Worm (Caenorhabditis elegans) whole organism, L4 larva: ENCODE results near the gene nhr-100.
A peak's percentile ranks its signal among the peaks of the same experiment; 100 is the strongest.

Source experiments
- D1046.2 ChIP-seq: fragments of 200-800 bp; sonication (Bioruptor generic); IDR thresholded peaks from 2 replicates; pipeline ENCODE4 v1.3.6; 2022; ENCODE audit warnings: missing genetic modification characterization, missing compliant biosample characterization
- F37D6.2 ChIP-seq: sonication (generic microtip); optimal IDR thresholded peaks from 2 replicates; lab custom pipeline; 2016; ENCODE audit warnings: mild to moderate bottlenecking, missing genetic modification characterization, missing compliant biosample characterization
- F44E2.7 ChIP-seq: fragments of 200-800 bp; sonication (Bioruptor generic); IDR thresholded peaks from 2 replicates; pipeline ENCODE4 v2.1.2; 2022; ENCODE audit warnings: missing genetic modification characterization, missing compliant biosample characterization
- T26A8.4 ChIP-seq: fragments of 200-800 bp; sonication (Bioruptor generic); IDR thresholded peaks from 2 replicates; pipeline ENCODE4 v1.3.6; 2022; ENCODE audit warnings: missing genetic modification characterization, missing compliant biosample characterization
- aha-1 ChIP-seq: fragments of 150-350 bp; peaks from one replicate; lab custom pipeline; 2014; ENCODE audit warnings: missing biosample characterization, missing genetic modification characterization
- aly-2 ChIP-seq: sonication (generic microtip); optimal IDR thresholded peaks from 2 replicates; lab custom pipeline; 2018; ENCODE audit warnings: missing biosample characterization, missing genetic modification characterization
- ceh-32 ChIP-seq: sonication (generic microtip); optimal IDR thresholded peaks from 2 replicates; lab custom pipeline; 2016; ENCODE audit warnings: mild to moderate bottlenecking, missing genetic modification characterization, missing compliant biosample characterization; ENCODE audit not compliant: poor library complexity
- daf-16 ChIP-seq, 3 experiments: sonication (generic microtip); optimal IDR thresholded peaks; 2 replicates each; lab custom pipeline; 2016 to 2017; ENCODE audit warnings: missing genetic modification characterization in 3 of 3, missing genetic modification reagents in 3 of 3, mild to moderate bottlenecking in 2 of 3, missing compliant biosample characterization in 2 of 3, missing biosample characterization in 1 of 3, moderate library complexity in 1 of 3
- dmd-6 ChIP-seq: fragments of 200-800 bp; sonication (Bioruptor generic); IDR thresholded peaks from 2 replicates; pipeline ENCODE4 v1.3.6; 2022; ENCODE audit warnings: missing genetic modification reagents, missing genetic modification characterization, missing compliant biosample characterization
- duxl-1 ChIP-seq: sonication (generic microtip); optimal IDR thresholded peaks from 2 replicates; lab custom pipeline; 2016; ENCODE audit warnings: mild to moderate bottlenecking, missing genetic modification characterization, moderate library complexity, missing compliant biosample characterization; ENCODE audit not compliant: poor library complexity
- dve-1 ChIP-seq: sonication (generic microtip); optimal IDR thresholded peaks from 2 replicates; lab custom pipeline; 2017; ENCODE audit warnings: antibody characterized with exemption, mild to moderate bottlenecking, missing genetic modification characterization, missing compliant biosample characterization; ENCODE audit not compliant: insufficient read depth
- fkh-10 ChIP-seq: fragments of 150-350 bp; optimal IDR thresholded peaks from 2 replicates; lab custom pipeline; 2014; ENCODE audit warnings: missing biosample characterization, missing genetic modification reagents, missing genetic modification characterization
- fos-1 ChIP-seq: fragments of 150-350 bp; optimal IDR thresholded peaks from 2 replicates; lab custom pipeline; 2014; ENCODE audit warnings: missing biosample characterization, missing genetic modification characterization
- hlh-11 ChIP-seq: fragments of 200-800 bp; sonication (Bioruptor generic); optimal IDR thresholded peaks from 2 replicates; lab custom pipeline; 2018; ENCODE audit warnings: mild to moderate bottlenecking, missing genetic modification characterization, missing compliant biosample characterization
- hlh-30 ChIP-seq: sonication (generic microtip); optimal IDR thresholded peaks from 2 replicates; lab custom pipeline; 2017; ENCODE audit warnings: antibody characterized with exemption, mild to moderate bottlenecking, missing genetic modification characterization, missing compliant biosample characterization; ENCODE audit not compliant: insufficient read depth
- lin-13 ChIP-seq: fragments of 150-350 bp; optimal IDR thresholded peaks from 2 replicates; lab custom pipeline; 2014; ENCODE audit warnings: missing biosample characterization, missing genetic modification reagents, missing genetic modification characterization
- lin-15B ChIP-seq: fragments of 150-350 bp; sonication (generic microtip); optimal IDR thresholded peaks from 3 replicates; lab custom pipeline; 2014; ENCODE audit warnings: missing biosample characterization, missing genetic modification characterization
- lin-38 ChIP-seq: fragments of 200-800 bp; sonication (Bioruptor generic); IDR thresholded peaks from 2 replicates; pipeline ENCODE4 v1.3.6; 2022; ENCODE audit warnings: missing genetic modification reagents, missing genetic modification characterization, missing compliant biosample characterization
- lsy-2 ChIP-seq, 2 experiments: fragments of 150-350 bp in 1 of 2; sonication (generic microtip) in 1 of 2; optimal IDR thresholded peaks; 2 replicates each; lab custom pipeline; 2014 to 2017; ENCODE audit warnings: missing biosample characterization in 2 of 2, missing genetic modification characterization in 2 of 2
- madf-5 ChIP-seq, 2 experiments: fragments of 200-800 bp; sonication (Bioruptor generic); IDR thresholded peaks; 2 replicates each; pipeline ENCODE4 v1.3.6; 2022; ENCODE audit warnings: missing compliant biosample characterization in 2 of 2, missing genetic modification characterization in 2 of 2
- mdl-1 ChIP-seq, 2 experiments: fragments of 150-350 bp in 1 of 2; sonication (generic microtip) in 1 of 2; optimal IDR thresholded peaks; 2 replicates each; lab custom pipeline; 2014 to 2017; ENCODE audit warnings: missing biosample characterization in 2 of 2, missing genetic modification characterization in 2 of 2
- mep-1 ChIP-seq: fragments of 150-350 bp; sonication (generic microtip); optimal IDR thresholded peaks from 3 replicates; lab custom pipeline; 2014; ENCODE audit warnings: missing biosample characterization, missing genetic modification characterization
- nhr-11 ChIP-seq: fragments of 150-350 bp; optimal IDR thresholded peaks from 2 replicates; lab custom pipeline; 2014; ENCODE audit warnings: missing biosample characterization, missing genetic modification characterization
- nhr-28 ChIP-seq: fragments of 150-350 bp; optimal IDR thresholded peaks from 2 replicates; lab custom pipeline; 2014; ENCODE audit warnings: missing biosample characterization, missing genetic modification characterization
- nhr-77 ChIP-seq: fragments of 150-350 bp; optimal IDR thresholded peaks from 2 replicates; lab custom pipeline; 2014; ENCODE audit warnings: missing biosample characterization, missing genetic modification characterization
- pha-4 ChIP-seq, 2 experiments: fragments of 150-350 bp in 1 of 2; fragments of 200-800 bp in 1 of 2; sonication (Bioruptor generic) in 1 of 2; IDR thresholded peaks in 1 of 2; optimal IDR thresholded peaks in 1 of 2; 2 replicates each; pipeline versions ENCODE4 v1.3.6 to Lab custom; 2014 to 2022; ENCODE audit warnings: missing genetic modification characterization in 2 of 2, missing genetic modification reagents in 2 of 2, missing biosample characterization in 1 of 2, missing compliant biosample characterization in 1 of 2
- php-3 ChIP-seq: fragments of 200-800 bp; sonication (Bioruptor generic); IDR thresholded peaks from 2 replicates; pipeline ENCODE4 v1.3.6; 2022; ENCODE audit warnings: missing genetic modification reagents, missing genetic modification characterization, missing compliant biosample characterization
- pqm-1 ChIP-seq: sonication (generic microtip); optimal IDR thresholded peaks from 2 replicates; lab custom pipeline; 2017; ENCODE audit warnings: missing biosample characterization, missing genetic modification characterization
- set-16 ChIP-seq: fragments of 200-800 bp; sonication (Bioruptor generic); IDR thresholded peaks from 2 replicates; pipeline ENCODE4 v1.3.6; 2022; ENCODE audit warnings: missing genetic modification reagents, missing genetic modification characterization, missing compliant biosample characterization
- spr-1 ChIP-seq: sonication (generic microtip); optimal IDR thresholded peaks from 2 replicates; lab custom pipeline; 2016; ENCODE audit warnings: mild to moderate bottlenecking, missing genetic modification characterization, missing compliant biosample characterization
- tra-1 ChIP-seq: fragments of 200-800 bp; sonication (Bioruptor generic); IDR thresholded peaks from 2 replicates; pipeline ENCODE4 v1.3.6; 2022; ENCODE audit warnings: missing genetic modification reagents, missing genetic modification characterization, missing compliant biosample characterization
- unc-62 ChIP-seq, 3 experiments: fragments of 150-350 bp in 1 of 3; sonication (generic microtip); optimal IDR thresholded peaks in 2 of 3; peaks in 1 of 3; 1 replicate in 1 of 3; 2 replicates in 2 of 3; lab custom pipeline; 2014 to 2017; ENCODE audit warnings: missing biosample characterization in 3 of 3, missing genetic modification characterization in 3 of 3, missing genetic modification reagents in 3 of 3, missing genotype in 1 of 3
- vab-7 ChIP-seq: fragments of 200-800 bp; sonication (Bioruptor generic); IDR thresholded peaks from 2 replicates; pipeline ENCODE4 v1.3.6; 2022; ENCODE audit warnings: missing genetic modification reagents, missing genetic modification characterization, missing compliant biosample characterization
- zfp-2 ChIP-seq: sonication (generic microtip); optimal IDR thresholded peaks from 2 replicates; lab custom pipeline; 2016; ENCODE audit warnings: mild to moderate bottlenecking, missing genetic modification characterization, missing compliant biosample characterization

nhr-100 gene

ce11 chrIV:9727217-9727616, 1.3 kb upstream of the nhr-100 start:
- no peak for TF ChIP-seq fkh-10 (GFP tag; lab: Kevin White, UChicago)
- TF ChIP-seq F37D6.2 (tag; lab: Kevin White, UChicago): no peak
- no peak for TF ChIP-seq spr-1
- TF ChIP-seq unc-62 (GFP tag; optimal IDR thresholded peaks at IDR 0.05 in 1 of 2; lab: Kevin White, UChicago): peak in 1 of 2 experiments; percentile 91
- no peak for TF ChIP-seq unc-62 (tag; optimal IDR thresholded peaks at IDR 0.05; lab: Kevin White, UChicago)
- no peak for TF ChIP-seq T26A8.4 (GFP tag; lab: Robert Waterston, UW)

DNA sequence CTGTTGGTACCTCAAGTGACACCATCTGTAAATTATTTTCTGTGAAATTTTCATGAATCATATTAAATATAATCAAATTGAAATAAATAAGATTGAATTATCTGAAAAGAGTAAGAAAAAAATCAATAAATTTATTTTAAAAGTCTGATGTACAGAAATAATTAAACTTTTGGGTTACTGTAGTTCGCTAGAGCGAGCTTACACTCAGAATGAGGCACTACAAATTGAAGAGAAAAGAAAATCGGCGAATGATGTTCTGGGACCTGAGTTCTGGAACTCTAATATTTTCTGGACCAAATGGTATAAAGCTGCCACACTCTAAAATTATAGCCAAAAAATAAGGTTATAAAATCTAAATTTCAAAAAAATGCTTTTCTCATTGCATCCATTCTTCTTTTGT, 5.4 kb downstream of the nhr-100 start:
- TF ChIP-seq D1046.2 (GFP tag; lab: Robert Waterston, UW) (no peak), tra-1 (GFP tag; lab: Robert Waterston, UW) (no peak), lin-38 (GFP tag; lab: Robert Waterston, UW) (peak; percentile 59)

ce11 chrIV:9734861-9735260, 6.4 kb downstream of the nhr-100 start:
- peak; percentile 1 for TF ChIP-seq hlh-11 (tag; lab: Kevin White, UChicago)
- no peak for TF ChIP-seq pha-4 (GFP tag; IDR thresholded peaks at IDR 0.05; lab: Robert Waterston, UW)
- no peak for TF ChIP-seq pha-4 (tag; optimal IDR thresholded peaks at IDR 0.05; lab: Kevin White, UChicago)

ce11 chrIV:9735750-9736149, 7.3 kb downstream of the nhr-100 start:
- TF ChIP-seq nhr-28 (tag; lab: Kevin White, UChicago) (peak; percentile 72), lin-13 (GFP tag; lab: Kevin White, UChicago) (no peak), F37D6.2 (tag; lab: Kevin White, UChicago) (no peak), hlh-30 (tag; lab: Kevin White, UChicago) (peak; percentile 64), aha-1 (tag; lab: Kevin White, UChicago) (peak; percentile 94), nhr-11 (tag; lab: Kevin White, UChicago) (peak; percentile 25), dve-1 (tag; lab: Kevin White, UChicago) (peak; percentile 76), pqm-1 (tag; lab: Kevin White, UChicago) (peak; percentile 52), vab-7 (GFP tag; lab: Robert Waterston, UW) (no peak), hlh-11 (tag; lab: Kevin White, UChicago) (peak; percentile 69), set-16 (GFP tag; lab: Robert Waterston, UW) (no peak), nhr-77 (peak; percentile 13), daf-16 (GFP tag; optimal IDR thresholded peaks at IDR 0.05; lab: Kevin White, UChicago) (peak in 1 of 2 experiments; percentile 69), daf-16 (tag; optimal IDR thresholded peaks at IDR 0.05; lab: Kevin White, UChicago) (peak; percentile 97), mep-1 (tag; lab: Kevin White, UChicago) (peak; percentile 17), lsy-2 (tag; optimal IDR thresholded peaks at IDR 0.05; lab: Kevin White, UChicago) (peak in 1 of 2 experiments; percentile 72), zfp-2 (no peak), dmd-6 (GFP tag; lab: Robert Waterston, UW) (peak; percentile 57; the same call in 1 of the 2 replicates), php-3 (0 out of 2 replicates have a peak, but pooled peaks have one; percentile 62)

- TF ChIP-seq daf-16 (GFP tag; optimal IDR thresholded peaks at IDR 0.05; lab: Kevin White, UChicago) (no peak), daf-16 (tag; optimal IDR thresholded peaks at IDR 0.05; lab: Kevin White, UChicago) (peak; percentile 57), duxl-1 (tag; lab: Kevin White, UChicago) (no peak), madf-5 (GFP tag; IDR thresholded peaks at IDR 0.05; lab: Robert Waterston, UW) (no peak), hlh-11 (tag; lab: Kevin White, UChicago) (peak; percentile 60), nhr-28 (tag; lab: Kevin White, UChicago) (peak; percentile 31), tra-1 (GFP tag; lab: Robert Waterston, UW) (0 out of 2 replicates have a peak, but pooled peaks have one; percentile 21), pqm-1 (tag; lab: Kevin White, UChicago) (no peak), mdl-1 (tag; optimal IDR thresholded peaks at IDR 0.05; lab: Kevin White, UChicago) (peak in 1 of 2 experiments; percentile 59), lin-15B (tag; lab: Kevin White, UChicago) (no peak), aly-2 (tag; lab: Kevin White, UChicago) (no peak), hlh-30 (tag; lab: Kevin White, UChicago) (peak; percentile 51), dve-1 (tag; lab: Kevin White, UChicago) (peak; percentile 44), nhr-77 (no peak), dmd-6 (GFP tag; lab: Robert Waterston, UW) (peak; percentile 61; the same call in 1 of the 2 replicates), F44E2.7 (GFP tag; lab: Robert Waterston, UW) (no peak), ceh-32 (tag; lab: Kevin White, UChicago) (no peak), fos-1 (tag; lab: Kevin White, UChicago) (no peak), nhr-11 (tag; lab: Kevin White, UChicago) (no peak), php-3 (peak; percentile 77)
Observed at ce11 chrIV:9737204-9737790, 8.8 kb downstream of the nhr-100 start, which contains the start of gene cka-1. Gene cka-1 (minus strand): TSS chrIV:9737621.
